Worm (Caenorhabditis elegans): ENCODE results near the gene T04G9.6.
A peak's percentile ranks its signal among the peaks of the same experiment; 100 is the strongest.

DNA sequence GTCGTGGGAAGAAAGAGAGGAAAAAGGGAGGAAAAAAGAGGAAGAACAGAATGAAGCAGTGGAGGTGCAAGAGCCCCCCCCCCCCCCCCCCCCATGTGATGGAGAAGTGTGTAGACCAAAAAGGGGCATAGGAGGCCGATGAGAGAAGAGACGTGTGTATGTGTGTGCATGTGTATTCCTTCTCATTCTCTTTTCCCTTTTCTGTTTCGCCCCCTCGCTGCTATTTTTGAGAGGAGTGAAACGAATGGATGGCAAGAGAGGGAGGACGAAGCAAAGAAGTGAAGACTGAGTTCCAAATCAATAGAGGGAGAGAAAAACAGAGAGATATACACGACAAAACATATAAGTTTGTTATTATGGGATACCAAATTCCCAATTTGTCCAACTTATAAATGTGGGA, 24.2 kb downstream of the T04G9.6 start:
- TF ChIP-seq ceh-2 (tag; optimal IDR thresholded peaks at IDR 0.05) (no peak), ceh-31 (tag; optimal IDR thresholded peaks at IDR 0.05) (peak; percentile 9)
